Fruit fly (Drosophila melanogaster) whole organism, embryonic: ENCODE results near the gene CG13056.
A peak's percentile ranks its signal among the peaks of the same experiment; 100 is the strongest.

Experiments used
- CG1024 ChIP-seq: fragments of 200-800 bp; sonication (Bioruptor generic); IDR thresholded peaks from 2 replicates; pipeline ENCODE4 v1.3.6; 2022; ENCODE audit warnings: missing biosample characterization, missing genetic modification characterization
- CG12104 ChIP-seq: fragments of 200-800 bp; sonication (Bioruptor generic); optimal IDR thresholded peaks from 3 replicates; lab custom pipeline; 2016; ENCODE audit warnings: missing biosample characterization, missing genetic modification characterization
- CG12299 ChIP-seq: fragments of 200-800 bp; sonication (Bioruptor generic); optimal IDR thresholded peaks from 2 replicates; lab custom pipeline; 2018; ENCODE audit warnings: missing biosample characterization, mild to moderate bottlenecking, missing genetic modification characterization
- CG12769 ChIP-seq: fragments of 200-800 bp; sonication (Bioruptor generic); optimal IDR thresholded peaks from 2 replicates; lab custom pipeline; 2019; ENCODE audit warnings: missing biosample characterization, mild to moderate bottlenecking, missing genetic modification characterization, moderate library complexity
- CG13123 ChIP-seq: fragments of 200-800 bp; sonication (Bioruptor generic); optimal IDR thresholded peaks from 2 replicates; lab custom pipeline; 2016; ENCODE audit warnings: missing biosample characterization, missing genetic modification characterization
- CG13287 ChIP-seq: fragments of 200-800 bp; sonication (Bioruptor generic); IDR thresholded peaks from 2 replicates; pipeline ENCODE4 v1.3.6; 2022; ENCODE audit warnings: missing biosample characterization, missing genetic modification characterization; ENCODE audit not compliant: partially characterized antibody
- CG13894 ChIP-seq: fragments of 200-800 bp; sonication (Bioruptor generic); optimal IDR thresholded peaks from 3 replicates; lab custom pipeline; 2018; ENCODE audit warnings: missing biosample characterization, mild to moderate bottlenecking, missing genetic modification characterization, moderate library complexity
- CG15601 ChIP-seq: fragments of 200-800 bp; sonication (Bioruptor generic); optimal IDR thresholded peaks from 3 replicates; lab custom pipeline; 2019; ENCODE audit warnings: missing biosample characterization, mild to moderate bottlenecking, missing genetic modification characterization, moderate library complexity
- CG17912 ChIP-seq: fragments of 200-800 bp; sonication (Bioruptor generic); optimal IDR thresholded peaks from 2 replicates; lab custom pipeline; 2018; ENCODE audit warnings: missing biosample characterization, mild to moderate bottlenecking, missing genetic modification characterization
- CG2678 ChIP-seq: fragments of 200-800 bp; sonication (Bioruptor generic); optimal IDR thresholded peaks from 3 replicates; lab custom pipeline; 2019; ENCODE audit warnings: missing biosample characterization, mild to moderate bottlenecking, missing genetic modification characterization, moderate library complexity
- CG3065 ChIP-seq: fragments of 200-800 bp; sonication (Bioruptor generic); optimal IDR thresholded peaks from 2 replicates; lab custom pipeline; 2016; ENCODE audit warnings: missing biosample characterization, missing genetic modification characterization
- CG31388 ChIP-seq: fragments of 200-800 bp; sonication (Bioruptor generic); optimal IDR thresholded peaks from 2 replicates; lab custom pipeline; 2016; ENCODE audit warnings: missing biosample characterization, missing genetic modification characterization
- CG3281 ChIP-seq: fragments of 200-800 bp; sonication (Bioruptor generic); optimal IDR thresholded peaks from 3 replicates; lab custom pipeline; 2017; ENCODE audit warnings: missing biosample characterization, mild to moderate bottlenecking, missing genetic modification characterization
- CG33213 ChIP-seq: fragments of 200-800 bp; sonication (Bioruptor generic); optimal IDR thresholded peaks from 3 replicates; lab custom pipeline; 2016; ENCODE audit warnings: missing biosample characterization, missing genetic modification characterization
- CG33557 ChIP-seq: fragments of 200-800 bp; sonication (Bioruptor generic); optimal IDR thresholded peaks from 2 replicates; lab custom pipeline; 2019; ENCODE audit warnings: missing biosample characterization, mild to moderate bottlenecking, missing genetic modification characterization, moderate library complexity
- CG34224 ChIP-seq: fragments of 200-800 bp; sonication (Bioruptor generic); IDR thresholded peaks from 3 replicates; pipeline ENCODE4 v1.3.6; 2022; ENCODE audit warnings: missing biosample characterization, missing genetic modification characterization; ENCODE audit not compliant: partially characterized antibody
- CG8089 ChIP-seq: fragments of 200-800 bp; sonication (Bioruptor generic); optimal IDR thresholded peaks from 3 replicates; lab custom pipeline; 2016; ENCODE audit warnings: missing biosample characterization, missing genetic modification characterization
- CG8290 ChIP-seq, 3 experiments: fragments of 200-800 bp; sonication (Bioruptor generic); optimal IDR thresholded peaks; 2 replicates each; lab custom pipeline; 2016 to 2019; ENCODE audit warnings: missing biosample characterization in 3 of 3, missing genetic modification characterization in 3 of 3, mild to moderate bottlenecking in 2 of 3, moderate library complexity in 1 of 3
- CG8359 ChIP-seq: fragments of 200-800 bp; sonication (Bioruptor generic); optimal IDR thresholded peaks from 2 replicates; lab custom pipeline; 2017; ENCODE audit warnings: missing biosample characterization, mild to moderate bottlenecking, missing genetic modification characterization, borderline replicate concordance
- CG8478 ChIP-seq: fragments of >200 bp; optimal IDR thresholded peaks from 2 replicates; lab custom pipeline; 2018
- CG8944 ChIP-seq: fragments of 200-800 bp; sonication (Bioruptor generic); optimal IDR thresholded peaks from 3 replicates; lab custom pipeline; 2016; ENCODE audit warnings: missing biosample characterization, missing genetic modification characterization
- CG9817 ChIP-seq: fragments of 200-800 bp; sonication (Bioruptor generic); optimal IDR thresholded peaks from 2 replicates; lab custom pipeline; 2018; ENCODE audit warnings: missing biosample characterization, mild to moderate bottlenecking, missing genetic modification characterization, moderate library complexity
- Dbx ChIP-seq: fragments of 200-800 bp; sonication (Bioruptor generic); IDR thresholded peaks from 3 replicates; pipeline ENCODE4 v1.3.6; 2022; ENCODE audit warnings: missing biosample characterization, missing genetic modification characterization
- Dll ChIP-seq: fragments of 200-800 bp; sonication (Bioruptor generic); IDR thresholded peaks from 4 replicates; pipeline ENCODE4 v1.3.6; 2022; ENCODE audit warnings: missing biosample characterization, missing genetic modification characterization; ENCODE audit not compliant: partially characterized antibody
- Hr39 ChIP-seq: fragments of >200 bp; optimal IDR thresholded peaks from 2 replicates; lab custom pipeline; 2017
- Kr ChIP-seq: fragments of 200-800 bp; sonication (Bioruptor generic); optimal IDR thresholded peaks from 2 replicates; lab custom pipeline; 2017; ENCODE audit warnings: missing biosample characterization, mild to moderate bottlenecking, missing genetic modification characterization
- Med ChIP-seq: fragments of 200-800 bp; sonication (Bioruptor generic); peaks from one replicate; lab custom pipeline; 2016; ENCODE audit warnings: missing biosample characterization, missing genetic modification characterization, mild to moderate bottlenecking, inconsistent platforms, moderate library complexity
- Rfx ChIP-seq: fragments of 200-800 bp; sonication (Bioruptor generic); IDR thresholded peaks from 2 replicates; pipeline ENCODE4 v1.3.6; 2022; ENCODE audit warnings: missing biosample characterization, missing genetic modification characterization
- Rx ChIP-seq: fragments of 200-800 bp; sonication (Bioruptor generic); IDR thresholded peaks from 2 replicates; pipeline ENCODE4 v1.3.6; 2022; ENCODE audit warnings: missing biosample characterization, missing genetic modification characterization
- amos ChIP-seq: fragments of 200-800 bp; sonication (Bioruptor generic); IDR thresholded peaks from 2 replicates; pipeline ENCODE4 v1.3.6; 2022; ENCODE audit warnings: missing biosample characterization, missing genetic modification characterization; ENCODE audit not compliant: partially characterized antibody
- bsh ChIP-seq, 2 experiments: fragments of 200-800 bp; sonication (Bioruptor generic); optimal IDR thresholded peaks; 2 replicates each; lab custom pipeline; 2017 to 2018; ENCODE audit warnings: mild to moderate bottlenecking in 2 of 2, missing biosample characterization in 2 of 2, missing genetic modification characterization in 2 of 2, moderate library complexity in 1 of 2
- crc ChIP-seq: fragments of 200-800 bp; sonication (Bioruptor generic); optimal IDR thresholded peaks from 2 replicates; lab custom pipeline; 2016; ENCODE audit warnings: missing biosample characterization, missing genetic modification characterization
- ewg ChIP-seq: fragments of 200-800 bp; sonication (Bioruptor generic); optimal IDR thresholded peaks from 3 replicates; lab custom pipeline; 2017; ENCODE audit warnings: mild to moderate bottlenecking, missing biosample characterization, missing genetic modification reagents, missing genetic modification characterization
- eyg ChIP-seq: fragments of 200-800 bp; sonication (Bioruptor generic); optimal IDR thresholded peaks from 3 replicates; lab custom pipeline; 2016; ENCODE audit warnings: missing biosample characterization, missing genetic modification characterization
- ftz-f1 ChIP-seq: fragments of 200-800 bp; sonication (Bioruptor generic); optimal IDR thresholded peaks from 2 replicates; lab custom pipeline; 2016; ENCODE audit warnings: missing biosample characterization, missing genetic modification characterization
- kni ChIP-seq: fragments of 200-800 bp; sonication (Bioruptor generic); optimal IDR thresholded peaks from 3 replicates; lab custom pipeline; 2017; ENCODE audit warnings: mild to moderate bottlenecking, missing biosample characterization, missing genetic modification reagents, missing genetic modification characterization
- lab ChIP-seq: fragments of 200-800 bp; sonication (Bioruptor generic); optimal IDR thresholded peaks from 3 replicates; lab custom pipeline; 2017; ENCODE audit warnings: missing biosample characterization, missing genetic modification characterization, mild to moderate bottlenecking, moderate library complexity, missing genetic modification reagents
- lola ChIP-seq, 3 experiments: fragments of >200 bp in 2 of 3; fragments of 200-800 bp in 1 of 3; sonication (Bioruptor generic) in 1 of 3; optimal IDR thresholded peaks; 2 replicates each; lab custom pipeline; 2017 to 2019; ENCODE audit warnings: missing biosample characterization in 3 of 3, missing genetic modification characterization in 3 of 3, mild to moderate bottlenecking in 1 of 3, moderate library complexity in 1 of 3
- otp ChIP-seq: fragments of 200-800 bp; sonication (Bioruptor generic); IDR thresholded peaks from 3 replicates; pipeline ENCODE4, ENCODE4 v1.3.6; 2022; ENCODE audit warnings: missing biosample characterization, missing genetic modification characterization
- pfk ChIP-seq: fragments of 200-800 bp; sonication (Bioruptor generic); optimal IDR thresholded peaks from 2 replicates; lab custom pipeline; 2018; ENCODE audit warnings: missing biosample characterization, mild to moderate bottlenecking, missing genetic modification characterization, moderate library complexity
- prd ChIP-seq, 3 experiments: fragments of >200 bp in 2 of 3; fragments of 200-800 bp in 1 of 3; sonication (Bioruptor generic) in 1 of 3; optimal IDR thresholded peaks in 2 of 3; IDR thresholded peaks in 1 of 3; 2 replicates in 2 of 3; 3 replicates in 1 of 3; pipeline versions ENCODE4 v1.3.6 to Lab custom; 2017 to 2022; ENCODE audit warnings: missing biosample characterization in 1 of 3, missing genetic modification characterization in 1 of 3
- schlank ChIP-seq: fragments of 200-800 bp; sonication (Bioruptor generic); optimal IDR thresholded peaks from 2 replicates; lab custom pipeline; 2018; ENCODE audit warnings: missing biosample characterization, mild to moderate bottlenecking, missing genetic modification characterization
- sens ChIP-seq: fragments of 200-800 bp; sonication (Bioruptor generic); peaks from one replicate; lab custom pipeline; 2016; ENCODE audit warnings: missing biosample characterization, missing genetic modification characterization
- sima ChIP-seq: fragments of 200-800 bp; sonication (Bioruptor generic); optimal IDR thresholded peaks from 2 replicates; lab custom pipeline; 2016; ENCODE audit warnings: missing biosample characterization, missing genetic modification characterization
- slbo ChIP-seq: fragments of 200-800 bp; sonication (Bioruptor generic); IDR thresholded peaks from 2 replicates; pipeline ENCODE4 v1.3.6; 2022; ENCODE audit warnings: missing biosample characterization, missing genetic modification characterization
- trh ChIP-seq: fragments of 200-800 bp; sonication (Bioruptor generic); optimal IDR thresholded peaks from 2 replicates; lab custom pipeline; 2016; ENCODE audit warnings: missing biosample characterization, missing genetic modification characterization
- z ChIP-seq: fragments of 200-800 bp; sonication (Bioruptor generic); IDR thresholded peaks from 3 replicates; pipeline ENCODE4 v1.3.6; 2022; ENCODE audit warnings: missing biosample characterization, missing genetic modification characterization
- zfh2 ChIP-seq: fragments of 200-800 bp; sonication (Bioruptor generic); optimal IDR thresholded peaks from 2 replicates; lab custom pipeline; 2016; ENCODE audit warnings: missing biosample characterization, missing genetic modification characterization

CG13056 gene

DNA sequence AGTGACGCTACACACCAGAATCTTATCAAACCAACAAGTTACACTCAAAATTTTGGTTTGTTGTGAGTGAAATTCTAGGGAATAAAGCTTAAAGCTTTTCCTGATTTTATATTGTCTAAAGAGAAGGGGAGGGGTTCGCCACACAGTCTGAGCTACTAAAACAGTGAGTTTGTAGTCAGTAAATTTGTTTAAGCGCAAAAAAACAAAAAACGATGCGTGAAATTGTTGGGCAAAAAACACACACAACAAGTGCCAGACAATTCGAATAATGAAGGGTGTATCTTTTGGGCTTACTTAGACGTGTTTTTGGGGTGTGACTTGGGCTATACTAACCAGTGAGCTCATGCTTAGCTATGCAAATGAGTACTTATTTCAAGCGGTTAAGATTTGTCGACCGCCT lies 26.7 kb downstream of the CG13056 start:
- TF ChIP-seq Med (peak; percentile 53), Rfx (peak; percentile 26; the same call in 1 of the 2 replicates), CG12104 (GFP tag; lab: Kevin White, UChicago) (no peak), ftz-f1 (no peak), CG31388 (GFP tag; lab: Kevin White, UChicago) (no peak), eyg (GFP tag; lab: Kevin White, UChicago) (no peak), lab (GFP tag; lab: Kevin White, UChicago) (peak; percentile 29), Kr (no peak), CG34224 (GFP tag; lab: Robert Waterston, UW) (no peak), crc (GFP tag; lab: Kevin White, UChicago) (no peak), amos (GFP tag; lab: Robert Waterston, UW) (peak; percentile 31; the same call in 1 of the 2 replicates), CG3281 (GFP tag; lab: Kevin White, UChicago) (peak; percentile 2), z (GFP tag; lab: Robert Waterston, UW) (peak; percentile 88; the same call in 2 of the 3 replicates), CG9817 (tag; lab: Kevin White, UChicago) (no peak), CG12769 (tag; lab: Kevin White, UChicago) (peak; percentile 18), zfh2 (GFP tag; lab: Kevin White, UChicago) (no peak), lola (GFP tag; optimal IDR thresholded peaks at IDR 0.05; lab: Kevin White, UChicago) (no peak), ewg (GFP tag; lab: Kevin White, UChicago) (no peak), otp (GFP tag; lab: Robert Waterston, UW) (no peak), sens (peak; percentile 56), CG8290 (GFP tag; optimal IDR thresholded peaks at IDR 0.05; lab: Kevin White, UChicago) (no peak), CG8290 (tag; optimal IDR thresholded peaks at IDR 0.05; lab: Kevin White, UChicago) (peak in 1 of 2 experiments; percentile 7), pfk (no peak), CG33213 (GFP tag; lab: Kevin White, UChicago) (no peak)

DNA sequence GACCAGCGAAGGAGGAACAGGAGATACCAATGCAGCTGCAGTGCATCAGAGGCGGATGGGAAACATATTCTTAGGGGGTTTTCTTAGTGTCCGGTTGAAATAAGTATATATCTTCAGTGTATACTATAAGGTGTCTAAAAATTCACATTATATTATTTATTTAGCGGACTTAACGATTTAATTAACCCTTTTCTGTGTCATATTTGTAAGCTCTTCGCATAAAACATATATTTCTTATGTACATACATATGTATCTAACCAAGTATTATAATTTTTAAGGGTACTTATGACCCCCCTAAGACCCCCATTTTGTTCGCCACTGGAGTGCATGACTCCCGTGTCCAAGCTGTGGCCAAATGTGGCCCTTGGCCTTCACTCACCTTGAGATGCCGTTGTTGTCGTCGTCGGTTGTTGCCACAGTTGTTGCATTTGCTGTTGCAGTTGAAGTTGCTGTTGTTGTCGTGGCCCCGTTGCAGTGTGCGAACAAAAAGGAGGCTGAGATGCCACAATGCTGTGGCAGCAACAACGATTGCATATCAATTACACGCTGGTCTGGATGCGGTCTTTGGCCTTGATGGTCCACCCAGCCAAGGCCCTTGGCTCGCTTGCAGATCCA lies 28.2 kb downstream of the CG13056 start:
- TF ChIP-seq CG8478 (lab: Kevin White, UChicago): peak; percentile 45
- TF ChIP-seq Dbx (GFP tag; lab: Robert Waterston, UW): 0 out of 3 replicates have a peak, but pooled peaks have one; percentile 12
- TF ChIP-seq Dll (GFP tag; lab: Robert Waterston, UW): no peak
- TF ChIP-seq CG2678 (tag; lab: Kevin White, UChicago): no peak
- TF ChIP-seq kni (GFP tag; lab: Kevin White, UChicago): no peak
- TF ChIP-seq CG1024 (GFP tag; lab: Robert Waterston, UW): no peak
- TF ChIP-seq CG8089: no peak
- TF ChIP-seq CG8359: no peak
- no peak for TF ChIP-seq Rx (GFP tag; lab: Robert Waterston, UW)
- no peak for TF ChIP-seq CG8944 (GFP tag; lab: Kevin White, UChicago)
- TF ChIP-seq ftz-f1: no peak
- no peak for TF ChIP-seq CG12299
- no peak for TF ChIP-seq prd (optimal IDR thresholded peaks at IDR 0.05; lab: Kevin White, UChicago)
- TF ChIP-seq prd (GFP tag; IDR thresholded peaks at IDR 0.05; lab: Robert Waterston, UW): no peak
- TF ChIP-seq CG12104 (GFP tag; lab: Kevin White, UChicago): no peak
- no peak for TF ChIP-seq slbo (GFP tag; lab: Robert Waterston, UW)
- no peak for TF ChIP-seq CG15601 (tag; lab: Kevin White, UChicago)
- TF ChIP-seq CG33557: no peak
- TF ChIP-seq CG3065 (GFP tag; lab: Kevin White, UChicago): no peak
- no peak for TF ChIP-seq Hr39 (lab: Kevin White, UChicago)
- no peak for TF ChIP-seq CG13894
- no peak for TF ChIP-seq CG17912 (GFP tag; lab: Kevin White, UChicago)
- TF ChIP-seq sima: no peak
- no peak for TF ChIP-seq CG13123 (GFP tag; lab: Kevin White, UChicago)
- no peak for TF ChIP-seq schlank (tag; lab: Kevin White, UChicago)
- TF ChIP-seq bsh (GFP tag; optimal IDR thresholded peaks at IDR 0.05; lab: Kevin White, UChicago): peak in 1 of 2 experiments; percentile 89
- no peak for TF ChIP-seq CG13287 (GFP tag; lab: Robert Waterston, UW)
- TF ChIP-seq trh: no peak
- TF ChIP-seq Med: peak; percentile 57
